Fruit fly (Drosophila melanogaster) ovary, adult (tissue): ENCODE results near the gene PpD3.

Source experiments
- CG17801 ChIP-seq: fragments of 200-800 bp; optimal IDR thresholded peaks from 2 replicates; lab custom pipeline; 2019; ENCODE audit warnings: missing biosample characterization, mild to moderate bottlenecking, missing genetic modification characterization, moderate library complexity; ENCODE audit not compliant: partially characterized antibody

PpD3 gene

dm6 chr3R:9747875-9747899 lies at the start of gene PpD3:
Gene PpD3, plus strand, starts transcription at chr3R:9747875.
- no peak for TF ChIP-seq CG17801 (GFP tag; lab: Kevin White, UChicago)

dm6 chr3R:9700513-9700912 lies 47.2 kb upstream of the PpD3 start:
- no peak for TF ChIP-seq CG17801 (GFP tag; lab: Kevin White, UChicago)

dm6 chr3R:9701148-9701703 lies 46.4 kb upstream of the PpD3 start:
- TF ChIP-seq CG17801 (GFP tag; lab: Kevin White, UChicago) = no peak

- no peak for TF ChIP-seq CG17801 (GFP tag; lab: Kevin White, UChicago)
These were observed 45.8 kb upstream of the PpD3 start for dm6 chr3R:9701897-9702296.

dm6 chr3R:9702567-9702966 lies 45.1 kb upstream of the PpD3 start:
- peak; percentile 72 for TF ChIP-seq CG17801 (GFP tag; lab: Kevin White, UChicago)

dm6 chr3R:9703273-9703672 lies 44.4 kb upstream of the PpD3 start:
- TF ChIP-seq CG17801 (GFP tag; lab: Kevin White, UChicago) = no peak

- TF ChIP-seq CG17801 (GFP tag; lab: Kevin White, UChicago) = no peak
These were observed 43.3 kb upstream of the PpD3 start for dm6 chr3R:9704183-9705007.

dm6 chr3R:9705008-9705628 lies 42.6 kb upstream of the PpD3 start, which contains the start of gene Unc-115a:
Gene Unc-115a, minus strand, starts transcription at chr3R:9705417.
- TF ChIP-seq CG17801 (GFP tag; lab: Kevin White, UChicago) = peak; percentile 55

dm6 chr3R:9710228-9710627 lies 37.4 kb upstream of the PpD3 start:
- no peak for TF ChIP-seq CG17801 (GFP tag; lab: Kevin White, UChicago)

- no peak for TF ChIP-seq CG17801 (GFP tag; lab: Kevin White, UChicago)
These were observed 36.8 kb upstream of the PpD3 start, which contains the start of the genes trbd and dmt for dm6 chr3R:9710886-9711285. Gene trbd, minus strand, starts transcription at chr3R:9711037. Gene dmt, plus strand, starts transcription at chr3R:9711142.

- no peak for TF ChIP-seq CG17801 (GFP tag; lab: Kevin White, UChicago)
These were observed 22.3 kb upstream of the PpD3 start, which contains the start of gene hyd for dm6 chr3R:9725121-9725956. Gene hyd, minus strand, starts transcription at chr3R:9725615.

dm6 chr3R:9730784-9731183 lies 16.9 kb upstream of the PpD3 start, which contains the start of gene FoxP:
Gene FoxP, minus strand, starts transcription at chr3R:9730872.
- TF ChIP-seq CG17801 (GFP tag; lab: Kevin White, UChicago) = no peak

- TF ChIP-seq CG17801 (GFP tag; lab: Kevin White, UChicago) = no peak
These were observed 14.5 kb upstream of the PpD3 start, which contains the start of gene alphaTub85E for dm6 chr3R:9733150-9733549. Gene alphaTub85E, minus strand, starts transcription at chr3R:9733250.

dm6 chr3R:9735151-9735550 lies 12.5 kb upstream of the PpD3 start:
- TF ChIP-seq CG17801 (GFP tag; lab: Kevin White, UChicago) = no peak

dm6 chr3R:9739793-9740192 lies 7.9 kb upstream of the PpD3 start, which contains the start of gene side-VII:
Gene side-VII, minus strand, starts transcription at chr3R:9739979.
- no peak for TF ChIP-seq CG17801 (GFP tag; lab: Kevin White, UChicago)
